Worm (Caenorhabditis elegans): Measurements from ENCODE around the gene clec-86.

DNA sequence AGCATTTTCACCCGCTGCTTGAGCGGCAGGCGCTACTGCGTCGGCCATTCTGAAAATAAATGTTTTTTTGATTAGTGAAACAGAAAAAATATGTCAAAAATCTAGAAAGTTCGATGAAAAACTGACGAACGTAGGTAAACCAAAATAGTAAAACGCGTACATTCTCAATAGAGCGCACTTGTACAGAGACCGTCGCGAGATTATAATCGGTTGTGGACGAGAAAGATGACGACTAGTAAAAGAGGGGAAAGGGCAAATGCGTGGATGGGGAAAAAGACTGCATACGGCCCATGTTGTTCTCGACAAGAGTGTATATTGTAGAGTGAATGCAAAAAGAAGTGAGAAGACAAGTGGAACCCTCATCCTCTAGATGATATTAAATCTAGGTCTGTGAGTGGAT is 39.4 kb upstream of the clec-86 start, which contains the start of gene C36B7.6:
- no peak for TF ChIP-seq aly-2 (tag; optimal IDR thresholded peaks at IDR 0.05)
- TF ChIP-seq unc-62 (GFP tag; optimal IDR thresholded peaks at IDR 0.05), result no peak
- no peak for TF ChIP-seq pax-3 (tag; optimal IDR thresholded peaks at IDR 0.05)
- TF ChIP-seq jun-1 (tag; optimal IDR thresholded peaks at IDR 0.05), result no peak
- TF ChIP-seq lir-3 (tag; optimal IDR thresholded peaks at IDR 0.05; ENCODE audit: poor library complexity), result no peak
- TF ChIP-seq nhr-20 (tag; optimal IDR thresholded peaks at IDR 0.05), result peak; percentile 26
- TF ChIP-seq lin-39 (tag; optimal IDR thresholded peaks at IDR 0.05), result no peak
- no peak for TF ChIP-seq elt-3 (tag; optimal IDR thresholded peaks at IDR 0.05)
